Worm (Caenorhabditis elegans) whole organism, midembryonic: Measurements from ENCODE around the gene abu-14.

Experiments
- T22C8.4 ChIP-seq: fragments of 200-800 bp; sonication (Bioruptor generic); IDR thresholded peaks from 2 replicates; pipeline ENCODE4 v1.3.6; 2022; ENCODE audit warnings: missing genetic modification characterization, missing compliant biosample characterization
- ref-1 ChIP-seq: fragments of 200-800 bp; sonication (Bioruptor generic); conservative IDR thresholded peaks from 2 replicates; pipeline ENCODE4 v1.3.6; 2022; ENCODE audit warnings: missing genetic modification reagents, missing genetic modification characterization, missing compliant biosample characterization

- TF ChIP-seq T22C8.4 (GFP tag; lab: Robert Waterston, UW) = no peak
- no peak for TF ChIP-seq ref-1 (GFP tag; lab: Robert Waterston, UW)
Observed at ce11 chrII:9178811-9179210, 48.2 kb downstream of the abu-14 start.
